Worm (Caenorhabditis elegans) whole organism, L3 larva: ENCODE measurements around the gene C33H5.13.

ENCODE experiments used
- R02D3.7 ChIP-seq: fragments of 150-350 bp; optimal IDR thresholded peaks from 2 replicates; lab custom pipeline; 2014; ENCODE audit warnings: missing biosample characterization, missing genetic modification characterization
- ama-1 ChIP-seq: fragments of 150-350 bp; optimal IDR thresholded peaks from 2 replicates; lab custom pipeline; 2018
- ceh-28 ChIP-seq: fragments of 150-350 bp; optimal IDR thresholded peaks from 2 replicates; lab custom pipeline; 2014; ENCODE audit warnings: missing biosample characterization, missing genetic modification reagents, missing genetic modification characterization
- ceh-82 ChIP-seq: fragments of 150-350 bp; optimal IDR thresholded peaks from 2 replicates; lab custom pipeline; 2014; ENCODE audit warnings: missing biosample characterization, missing genetic modification characterization
- ceh-9 ChIP-seq: sonication (generic microtip); optimal IDR thresholded peaks from 2 replicates; lab custom pipeline; 2018; ENCODE audit warnings: missing biosample characterization, missing genetic modification characterization
- daf-12 ChIP-seq: fragments of 150-350 bp; optimal IDR thresholded peaks from 2 replicates; lab custom pipeline; 2014; ENCODE audit warnings: missing biosample characterization, missing genetic modification reagents, missing genetic modification characterization
- egl-5 ChIP-seq: fragments of 150-350 bp; optimal IDR thresholded peaks from 2 replicates; lab custom pipeline; 2017; ENCODE audit warnings: missing biosample characterization, missing genetic modification reagents, missing genetic modification characterization, inconsistent platforms
- elt-1 ChIP-seq: fragments of 150-350 bp; optimal IDR thresholded peaks from 2 replicates; lab custom pipeline; 2014; ENCODE audit warnings: missing biosample characterization, missing genetic modification characterization
- elt-2 ChIP-seq: sonication (generic microtip); optimal IDR thresholded peaks from 2 replicates; lab custom pipeline; 2016; ENCODE audit warnings: missing genetic modification reagents, mild to moderate bottlenecking, missing genetic modification characterization, missing compliant biosample characterization
- eor-1 ChIP-seq, 2 experiments: fragments of 150-350 bp; optimal IDR thresholded peaks; 2 replicates each; lab custom pipeline; 2014 to 2018; ENCODE audit warnings: missing biosample characterization in 2 of 2, missing genetic modification characterization in 2 of 2
- fkh-10 ChIP-seq: sonication (generic microtip); optimal IDR thresholded peaks from 2 replicates; lab custom pipeline; 2017; ENCODE audit warnings: missing biosample characterization, missing genetic modification reagents, missing genetic modification characterization
- fkh-2 ChIP-seq: fragments of 150-350 bp; optimal IDR thresholded peaks from 2 replicates; lab custom pipeline; 2014; ENCODE audit warnings: missing biosample characterization, missing genetic modification reagents, missing genetic modification characterization
- lin-39 ChIP-seq: fragments of 150-350 bp; optimal IDR thresholded peaks from 2 replicates; lab custom pipeline; 2018; ENCODE audit warnings: missing biosample characterization, missing genetic modification reagents, missing genetic modification characterization
- mdl-1 ChIP-seq: fragments of 150-350 bp; optimal IDR thresholded peaks from 2 replicates; lab custom pipeline; 2014; ENCODE audit warnings: missing biosample characterization, missing genetic modification characterization
- mml-1 ChIP-seq: fragments of 150-350 bp; sonication (generic microtip); optimal IDR thresholded peaks from 3 replicates; lab custom pipeline; 2014; ENCODE audit warnings: missing biosample characterization, missing genetic modification characterization
- nfya-1 ChIP-seq: sonication (generic microtip); optimal IDR thresholded peaks from 2 replicates; lab custom pipeline; 2017; ENCODE audit warnings: missing genetic modification characterization, mild to moderate bottlenecking, missing compliant biosample characterization, antibody characterized with exemption, moderate library complexity; ENCODE audit not compliant: insufficient read depth
- nhr-11 ChIP-seq: fragments of 150-350 bp; optimal IDR thresholded peaks from 2 replicates; lab custom pipeline; 2014; ENCODE audit warnings: missing biosample characterization, missing genetic modification characterization
- nhr-12 ChIP-seq: fragments of 150-350 bp; optimal IDR thresholded peaks from 2 replicates; lab custom pipeline; 2014; ENCODE audit warnings: missing biosample characterization, missing genetic modification characterization
- nhr-25 ChIP-seq: sonication (generic microtip); optimal IDR thresholded peaks from 2 replicates; lab custom pipeline; 2017; ENCODE audit warnings: missing biosample characterization, missing genetic modification characterization
- nhr-28 ChIP-seq: fragments of 150-350 bp; optimal IDR thresholded peaks from 2 replicates; lab custom pipeline; 2014; ENCODE audit warnings: missing biosample characterization, missing genetic modification characterization
- nhr-43 ChIP-seq: sonication (generic microtip); optimal IDR thresholded peaks from 2 replicates; lab custom pipeline; 2016; ENCODE audit warnings: mild to moderate bottlenecking, missing genetic modification characterization, missing compliant biosample characterization; ENCODE audit not compliant: poor library complexity, severe bottlenecking
- nhr-67 ChIP-seq: fragments of 150-350 bp; optimal IDR thresholded peaks from 2 replicates; lab custom pipeline; 2014; ENCODE audit warnings: missing biosample characterization, missing genetic modification characterization
- nhr-76 ChIP-seq: fragments of 150-350 bp; sonication (generic microtip); optimal IDR thresholded peaks from 5 replicates; lab custom pipeline; 2014; ENCODE audit warnings: missing biosample characterization, missing genetic modification characterization
- nhr-77 ChIP-seq: fragments of 150-350 bp; optimal IDR thresholded peaks from 2 replicates; lab custom pipeline; 2014; ENCODE audit warnings: missing biosample characterization, missing genetic modification characterization
- pha-4 ChIP-seq: fragments of 150-350 bp; optimal IDR thresholded peaks from 2 replicates; lab custom pipeline; 2014; ENCODE audit warnings: missing biosample characterization, missing genetic modification reagents, missing genetic modification characterization
- pqm-1 ChIP-seq: fragments of 150-350 bp; optimal IDR thresholded peaks from 2 replicates; lab custom pipeline; 2017; ENCODE audit warnings: missing biosample characterization, missing genetic modification characterization, inconsistent platforms
- sea-2 ChIP-seq: fragments of 150-350 bp; sonication (generic microtip); optimal IDR thresholded peaks from 4 replicates; lab custom pipeline; 2014; ENCODE audit warnings: missing biosample characterization, missing genetic modification reagents, missing genetic modification characterization
- skn-1 ChIP-seq: fragments of 150-350 bp; optimal IDR thresholded peaks from 2 replicates; lab custom pipeline; 2014; ENCODE audit warnings: missing biosample characterization, missing genetic modification characterization
- snpc-4 ChIP-seq: fragments of 150-350 bp; optimal IDR thresholded peaks from 2 replicates; lab custom pipeline; 2014; ENCODE audit warnings: missing biosample characterization, missing genetic modification characterization
- tbx-2 ChIP-seq: sonication (generic microtip); optimal IDR thresholded peaks from 2 replicates; lab custom pipeline; 2016; ENCODE audit warnings: mild to moderate bottlenecking, missing genetic modification characterization, missing compliant biosample characterization
- unc-39 ChIP-seq: sonication (generic microtip); optimal IDR thresholded peaks from 4 replicates; lab custom pipeline; 2017; ENCODE audit warnings: missing biosample characterization, missing genetic modification characterization
- ztf-11 ChIP-seq: fragments of 150-350 bp; optimal IDR thresholded peaks from 2 replicates; lab custom pipeline; 2014; ENCODE audit warnings: missing biosample characterization, missing genetic modification characterization
- ztf-4 ChIP-seq: fragments of 150-350 bp; optimal IDR thresholded peaks from 2 replicates; lab custom pipeline; 2014; ENCODE audit warnings: missing biosample characterization, missing genetic modification characterization

C33H5.13 gene

ce11 chrIV:7816402-7817102, 24.5 kb upstream of the C33H5.13 start:
- peak; percentile 4 for TF ChIP-seq pha-4 (tag; lab: Kevin White, UChicago)
- TF ChIP-seq nfya-1 (tag; lab: Kevin White, UChicago) = peak; percentile 11
- peak; percentile 38 for TF ChIP-seq nhr-43 (tag; lab: Kevin White, UChicago)
- TF ChIP-seq ama-1 (lab: Kevin White, UChicago) = no peak
- TF ChIP-seq egl-5 (tag; lab: Kevin White, UChicago) = peak; percentile 80
- TF ChIP-seq skn-1 = no peak
- TF ChIP-seq, all 47 proteins: peak for 4

- peak; percentile 84 for TF ChIP-seq pha-4 (tag; lab: Kevin White, UChicago)
- TF ChIP-seq nhr-43 (tag; lab: Kevin White, UChicago) = no peak
- peak; percentile 26 for TF ChIP-seq mdl-1 (tag; lab: Kevin White, UChicago)
- TF ChIP-seq egl-5 (tag; lab: Kevin White, UChicago) = peak; percentile 58
- TF ChIP-seq tbx-2 (tag; lab: Kevin White, UChicago) = no peak
- no peak for TF ChIP-seq daf-12 (tag; lab: Kevin White, UChicago)
- TF ChIP-seq pqm-1 (tag; lab: Kevin White, UChicago) = peak; percentile 1
- no peak for TF ChIP-seq ceh-82
- TF ChIP-seq sea-2 = no peak
- TF ChIP-seq mml-1 (tag; lab: Kevin White, UChicago) = no peak
- no peak for TF ChIP-seq R02D3.7 (tag; lab: Kevin White, UChicago)
- peak; percentile 72 for TF ChIP-seq fkh-10 (GFP tag; lab: Kevin White, UChicago)
- peak; percentile 55 for TF ChIP-seq fkh-2
- peak; percentile 27 for TF ChIP-seq elt-2 (tag; lab: Kevin White, UChicago)
- TF ChIP-seq ztf-11 (tag; lab: Kevin White, UChicago) = no peak
- TF ChIP-seq nhr-12 (tag; lab: Kevin White, UChicago) = no peak
- no peak for TF ChIP-seq nhr-76 (tag; lab: Kevin White, UChicago)
- TF ChIP-seq nhr-67 (tag; lab: Kevin White, UChicago) = no peak
- TF ChIP-seq ama-1 (lab: Kevin White, UChicago) = no peak
- TF ChIP-seq ceh-28 (tag; lab: Kevin White, UChicago) = no peak
- no peak for TF ChIP-seq unc-39 (tag; lab: Kevin White, UChicago)
- no peak for TF ChIP-seq nhr-25 (tag; lab: Kevin White, UChicago)
- TF ChIP-seq nfya-1 (tag; lab: Kevin White, UChicago) = peak; percentile 69
- TF ChIP-seq nhr-28 = no peak
- TF ChIP-seq ceh-9 (tag; lab: Kevin White, UChicago) = no peak
- TF ChIP-seq lin-39 (tag; lab: Kevin White, UChicago) = no peak
- TF ChIP-seq snpc-4 (tag; lab: Kevin White, UChicago) = peak; percentile 49
These were observed 23.7 kb upstream of the C33H5.13 start, which contains the start of gene cdgs-1 for ce11 chrIV:7815683-7816183. TSS of gene cdgs-1 (minus strand) at chrIV:7815733.

- TF ChIP-seq elt-2 (tag; lab: Kevin White, UChicago) = no peak
- TF ChIP-seq nhr-11 (tag; lab: Kevin White, UChicago) = no peak
- no peak for TF ChIP-seq nhr-43 (tag; lab: Kevin White, UChicago)
- no peak for TF ChIP-seq nhr-77 (tag; lab: Kevin White, UChicago)
- no peak for TF ChIP-seq skn-1
- TF ChIP-seq ztf-4 (tag; lab: Kevin White, UChicago) = no peak
- no peak for TF ChIP-seq fkh-2
- TF ChIP-seq eor-1 (tag; optimal IDR thresholded peaks at IDR 0.05; lab: Kevin White, UChicago) = no peak
- no peak for TF ChIP-seq unc-39 (tag; lab: Kevin White, UChicago)
- no peak for TF ChIP-seq mdl-1 (tag; lab: Kevin White, UChicago)
- TF ChIP-seq fkh-10 (GFP tag; lab: Kevin White, UChicago) = no peak
These were observed 20.6 kb upstream of the C33H5.13 start, which contains the start of gene zgpa-1 for ce11 chrIV:7812709-7813108. TSS of gene zgpa-1 (minus strand) at chrIV:7812809.

- TF ChIP-seq R02D3.7 (tag; lab: Kevin White, UChicago) (no peak), elt-1 (tag; lab: Kevin White, UChicago) (peak; percentile 83)
These were observed 16.5 kb upstream of the C33H5.13 start, which contains the start of gene C33H5.1 for ce11 chrIV:7808583-7808982. TSS of gene C33H5.1 (plus strand) at chrIV:7808912.
